Fruit fly (Drosophila melanogaster): Measurements from ENCODE around the gene CG13606.

The CG13606 gene

dm6 chr3R:24137311-24137945 is 35.0 kb upstream of the CG13606 start, which contains the start of gene Npc2f (continued):
- TF ChIP-seq CG4282 (GFP tag; optimal IDR thresholded peaks at IDR 0.05) (no peak), CG14050 (GFP tag; IDR thresholded peaks at IDR 0.05) (no peak), ham (GFP tag; IDR thresholded peaks at IDR 0.05) (no peak), CG13287 (GFP tag; IDR thresholded peaks at IDR 0.05; ENCODE audit: partially characterized antibody) (no peak), hkb (optimal IDR thresholded peaks at IDR 0.05) (no peak), hkb (GFP tag; IDR thresholded peaks at IDR 0.05) (no peak)

DNA sequence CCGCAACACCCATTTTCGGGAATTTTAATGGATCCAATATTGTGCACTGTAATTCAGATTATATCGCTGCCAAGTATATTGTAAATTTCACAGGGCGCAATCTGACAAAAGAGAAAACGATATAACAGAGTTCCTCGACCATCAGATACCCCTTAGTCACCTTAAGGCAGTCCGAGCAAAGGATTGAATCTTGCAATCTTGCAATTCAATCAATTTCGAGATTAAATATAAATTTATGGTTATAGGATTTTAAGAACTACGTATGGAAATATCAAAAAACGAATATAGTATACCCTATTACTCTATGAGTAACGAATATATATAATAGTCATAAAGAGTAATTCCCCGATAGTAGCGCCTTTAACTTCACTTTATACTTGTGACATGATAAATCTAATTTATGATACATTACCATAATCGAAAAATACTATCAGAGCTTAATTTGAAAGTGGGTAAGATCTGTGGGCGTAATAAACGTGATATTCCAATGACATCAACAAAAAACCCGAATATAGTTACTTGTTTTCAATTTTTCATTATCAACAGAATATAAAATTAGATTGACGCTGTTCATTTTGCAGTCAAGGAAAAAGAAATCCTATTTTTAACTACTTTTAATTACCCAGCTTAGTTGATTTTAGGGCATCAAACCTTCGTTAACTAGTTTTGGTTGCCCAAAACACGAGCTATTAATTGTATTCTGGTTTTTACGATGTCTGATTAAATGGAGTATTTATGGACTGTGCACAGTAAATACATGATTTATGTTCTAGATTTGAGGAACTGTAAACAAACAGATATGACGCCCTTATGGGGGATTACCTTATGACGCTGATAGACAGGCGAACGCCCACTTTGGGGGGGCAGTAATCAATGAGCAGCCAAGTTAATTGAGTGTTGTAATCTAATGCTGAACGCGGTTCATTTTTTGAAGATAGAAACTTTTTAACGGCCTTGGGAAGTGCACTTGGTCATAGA is 33.7 kb upstream of the CG13606 start:
- no peak for TF ChIP-seq Oli (tag; optimal IDR thresholded peaks at IDR 0.05)
- no peak for TF ChIP-seq CG8944 (GFP tag; optimal IDR thresholded peaks at IDR 0.05)
- no peak for TF ChIP-seq zen2 (GFP tag; IDR thresholded peaks at IDR 0.05; ENCODE audit: partially characterized antibody)
- no peak for TF ChIP-seq Oaz (GFP tag; IDR thresholded peaks at IDR 0.05)
- TF ChIP-seq row (GFP tag; IDR thresholded peaks at IDR 0.05) = peak; percentile 19; the same call in 1 of the 3 replicates
- peak; percentile 52 for TF ChIP-seq lab (GFP tag; optimal IDR thresholded peaks at IDR 0.05)
- TF ChIP-seq so (GFP tag; IDR thresholded peaks at IDR 0.05) = no peak
- no peak for TF ChIP-seq CG9817 (tag; optimal IDR thresholded peaks at IDR 0.05)
- no peak for TF ChIP-seq CG3847 (GFP tag; IDR thresholded peaks at IDR 0.05)
- no peak for TF ChIP-seq crp (GFP tag; optimal IDR thresholded peaks at IDR 0.05)
- TF ChIP-seq Nf-YC (tag; optimal IDR thresholded peaks at IDR 0.05) = no peak
- TF ChIP-seq CG11504 (tag; optimal IDR thresholded peaks at IDR 0.05) = no peak
- peak; percentile 72 for TF ChIP-seq mirr (GFP tag; optimal IDR thresholded peaks at IDR 0.05)
- no peak for TF ChIP-seq Hmx (GFP tag; optimal IDR thresholded peaks at IDR 0.05)
- TF ChIP-seq TFAM (GFP tag; optimal IDR thresholded peaks at IDR 0.05) = no peak
- no peak for TF ChIP-seq CG7556 (GFP tag; optimal IDR thresholded peaks at IDR 0.05)
- no peak for TF ChIP-seq CG3065 (GFP tag; optimal IDR thresholded peaks at IDR 0.05)
- TF ChIP-seq CG13296 (GFP tag; optimal IDR thresholded peaks at IDR 0.05) = peak; percentile 20
- no peak for TF ChIP-seq CG8359 (GFP tag; optimal IDR thresholded peaks at IDR 0.05; ENCODE audit: borderline replicate concordance)
- TF ChIP-seq Six4 (GFP tag; optimal IDR thresholded peaks at IDR 0.05) = no peak
- TF ChIP-seq CG17612 (GFP tag; IDR thresholded peaks at IDR 0.05) = no peak
- no peak for TF ChIP-seq CG31441 (GFP tag; IDR thresholded peaks at IDR 0.05)
- no peak for TF ChIP-seq CG7928 (GFP tag; optimal IDR thresholded peaks at IDR 0.05)
- TF ChIP-seq CG17385 (GFP tag; optimal IDR thresholded peaks at IDR 0.05) = no peak
- no peak for TF ChIP-seq B-H1 (GFP tag; IDR thresholded peaks at IDR 0.05)
- TF ChIP-seq her (GFP tag; optimal IDR thresholded peaks at IDR 0.05) = no peak
- TF ChIP-seq Eip74EF (GFP tag; optimal IDR thresholded peaks at IDR 0.05) = peak in 1 of 2 experiments; percentile 6
- TF ChIP-seq ATbp (GFP tag; optimal IDR thresholded peaks at IDR 0.05) = no peak
- no peak for TF ChIP-seq BEAF-32 (GFP tag; optimal IDR thresholded peaks at IDR 0.05)
- TF ChIP-seq Opbp (GFP tag; IDR thresholded peaks at IDR 0.05; ENCODE audit: partially characterized antibody) = no peak
- TF ChIP-seq phol (tag; optimal IDR thresholded peaks at IDR 0.05) = no peak
- TF ChIP-seq CG31224 (GFP tag; IDR thresholded peaks at IDR 0.05) = no peak
- no peak for TF ChIP-seq eyg (GFP tag; optimal IDR thresholded peaks at IDR 0.05)
- TF ChIP-seq psq (GFP tag; optimal IDR thresholded peaks at IDR 0.05) = no peak
- no peak for TF ChIP-seq CG10274 (GFP tag; optimal IDR thresholded peaks at IDR 0.05)
- TF ChIP-seq ERR (GFP tag; optimal IDR thresholded peaks at IDR 0.05) = no peak
- TF ChIP-seq CG4820 (GFP tag; optimal IDR thresholded peaks at IDR 0.05) = no peak
- no peak for TF ChIP-seq CG10366 (GFP tag; IDR thresholded peaks at IDR 0.05)
- TF ChIP-seq Sry-β (GFP tag; optimal IDR thresholded peaks at IDR 0.05) = no peak
- no peak for TF ChIP-seq MBD-R2 (GFP tag; IDR thresholded peaks at IDR 0.05)

All from whole organism, embryonic.